Worm (Caenorhabditis elegans) whole organism, young adult: ENCODE measurements around the gene Y56A3A.2.
A peak's percentile ranks its signal among the peaks of the same experiment; 100 is the strongest.

Experiments
- B0019.2 ChIP-seq: fragments of 200-800 bp; sonication (Bioruptor generic); conservative IDR thresholded peaks from 2 replicates; pipeline ENCODE4 v1.3.6; 2022; ENCODE audit warnings: missing genetic modification reagents, missing genetic modification characterization, missing compliant biosample characterization
- B0261.1 ChIP-seq: sonication (generic microtip); optimal IDR thresholded peaks from 2 replicates; lab custom pipeline; 2016; ENCODE audit warnings: mild to moderate bottlenecking, missing genetic modification characterization, moderate library complexity, missing compliant biosample characterization
- B0336.3 ChIP-seq: fragments of 200-800 bp; sonication (Bioruptor generic); IDR thresholded peaks from 2 replicates; pipeline ENCODE4 v1.3.6; 2022; ENCODE audit warnings: missing genetic modification characterization, missing compliant biosample characterization
- C06A6.2 ChIP-seq: fragments of 200-800 bp; sonication (Bioruptor generic); conservative IDR thresholded peaks from 2 replicates; pipeline ENCODE4 v1.3.6; 2022; ENCODE audit warnings: missing genetic modification characterization, missing compliant biosample characterization
- D2030.7 ChIP-seq: fragments of 200-800 bp; sonication (Bioruptor generic); IDR thresholded peaks from 2 replicates; pipeline ENCODE4 v1.3.6; 2022; ENCODE audit warnings: missing genetic modification reagents, missing genetic modification characterization, missing compliant biosample characterization
- K12H6.12 ChIP-seq: fragments of 200-800 bp; sonication (Bioruptor generic); optimal IDR thresholded peaks from 2 replicates; lab custom pipeline; 2018; ENCODE audit warnings: mild to moderate bottlenecking, missing genetic modification characterization, missing compliant biosample characterization
- Y79H2A.3 ChIP-seq: fragments of 200-800 bp; sonication (Bioruptor generic); conservative IDR thresholded peaks from 2 replicates; pipeline ENCODE4 v1.3.6; 2022; ENCODE audit warnings: missing genetic modification reagents, missing genetic modification characterization, missing compliant biosample characterization
- Y95B8A.8 ChIP-seq: fragments of 200-800 bp; sonication (Bioruptor generic); IDR thresholded peaks from 2 replicates; pipeline ENCODE4 v1.3.6; 2022; ENCODE audit warnings: missing genetic modification reagents, missing genetic modification characterization, missing compliant biosample characterization
- ZK185.1 ChIP-seq: sonication (generic microtip); optimal IDR thresholded peaks from 2 replicates; lab custom pipeline; 2016; ENCODE audit warnings: mild to moderate bottlenecking, missing genetic modification characterization, missing compliant biosample characterization; ENCODE audit not compliant: poor library complexity, severe bottlenecking
- ama-1 ChIP-seq, 3 experiments: fragments of 150-350 bp in 1 of 3; sonication (generic microtip) in 2 of 3; optimal IDR thresholded peaks; 2 replicates each; lab custom pipeline; 2014 to 2018; ENCODE audit warnings: missing biosample characterization in 2 of 3, missing genetic modification characterization in 2 of 3, missing genetic modification reagents in 2 of 3
- atf-7 ChIP-seq: sonication (generic microtip); optimal IDR thresholded peaks from 2 replicates; lab custom pipeline; 2017; ENCODE audit warnings: mild to moderate bottlenecking, missing genetic modification characterization, missing compliant biosample characterization
- athp-1 ChIP-seq: sonication (generic microtip); optimal IDR thresholded peaks from 2 replicates; lab custom pipeline; 2017; ENCODE audit warnings: mild to moderate bottlenecking, missing genetic modification characterization, missing compliant biosample characterization
- attf-3 ChIP-seq: fragments of 200-800 bp; sonication (Bioruptor generic); conservative IDR thresholded peaks from 2 replicates; pipeline ENCODE4 v1.3.6; 2022; ENCODE audit warnings: missing genetic modification reagents, missing genetic modification characterization, missing compliant biosample characterization
- bed-1 ChIP-seq: fragments of 200-800 bp; sonication (Bioruptor generic); IDR thresholded peaks from 2 replicates; pipeline ENCODE4 v1.3.6; 2022; ENCODE audit warnings: missing genetic modification reagents, missing genetic modification characterization, missing compliant biosample characterization
- bed-2 ChIP-seq: fragments of 200-800 bp; sonication (Bioruptor generic); IDR thresholded peaks from 2 replicates; pipeline ENCODE4 v1.3.6; 2022; ENCODE audit warnings: missing genetic modification reagents, missing genetic modification characterization, missing compliant biosample characterization
- ceh-79 ChIP-seq: sonication (generic microtip); optimal IDR thresholded peaks from 2 replicates; lab custom pipeline; 2017; ENCODE audit warnings: mild to moderate bottlenecking, missing genetic modification characterization, missing compliant biosample characterization
- die-1 ChIP-seq: sonication (generic microtip); optimal IDR thresholded peaks from 2 replicates; lab custom pipeline; 2016; ENCODE audit warnings: missing genotype, mild to moderate bottlenecking, missing genetic modification characterization, missing compliant biosample characterization
- dox-1 ChIP-seq: fragments of 200-800 bp; sonication (Bioruptor generic); IDR thresholded peaks from 2 replicates; pipeline ENCODE4 v1.3.6; 2022; ENCODE audit warnings: missing genetic modification reagents, missing genetic modification characterization, missing compliant biosample characterization
- egrh-3 ChIP-seq: fragments of 200-800 bp; sonication (Bioruptor generic); IDR thresholded peaks from 2 replicates; pipeline ENCODE4 v1.3.6; 2022; ENCODE audit warnings: missing genetic modification reagents, missing genetic modification characterization, missing compliant biosample characterization
- ekl-4 ChIP-seq: fragments of 200-800 bp; sonication (Bioruptor generic); IDR thresholded peaks from 2 replicates; pipeline ENCODE4 v1.3.6; 2022; ENCODE audit warnings: missing genetic modification reagents, missing genetic modification characterization, missing compliant biosample characterization
- hlh-12 ChIP-seq: sonication (generic microtip); optimal IDR thresholded peaks from 2 replicates; lab custom pipeline; 2016; ENCODE audit warnings: missing genetic modification characterization, missing compliant biosample characterization
- hlh-26 ChIP-seq: fragments of 200-800 bp; sonication (Bioruptor generic); conservative IDR thresholded peaks from 2 replicates; pipeline ENCODE4 v1.3.6; 2022; ENCODE audit warnings: missing genetic modification reagents, missing genetic modification characterization, missing compliant biosample characterization
- hmg-1.2 ChIP-seq: fragments of 200-800 bp; sonication (Bioruptor generic); IDR thresholded peaks from 2 replicates; pipeline ENCODE4 v1.3.6; 2022; ENCODE audit warnings: missing genetic modification reagents, missing genetic modification characterization, missing compliant biosample characterization
- hmg-20 ChIP-seq: fragments of 200-800 bp; sonication (Bioruptor generic); IDR thresholded peaks from 2 replicates; pipeline ENCODE4 v1.3.6; 2022; ENCODE audit warnings: missing genetic modification reagents, missing genetic modification characterization, missing compliant biosample characterization
- hsf-1 ChIP-seq: fragments of 200-800 bp; sonication (Bioruptor generic); IDR thresholded peaks from 2 replicates; pipeline ENCODE4 v1.3.6; 2022; ENCODE audit warnings: missing genetic modification reagents, missing genetic modification characterization, missing compliant biosample characterization
- lin-26 ChIP-seq: fragments of 200-800 bp; sonication (Bioruptor generic); IDR thresholded peaks from 2 replicates; pipeline ENCODE4 v1.3.6; 2022; ENCODE audit warnings: missing genetic modification reagents, missing genetic modification characterization, missing compliant biosample characterization
- lin-35 ChIP-seq, 3 experiments: fragments of 150-350 bp in 2 of 3; sonication (generic microtip) in 1 of 3; optimal IDR thresholded peaks; 2 replicates each; lab custom pipeline; 2014 to 2018; ENCODE audit warnings: missing biosample characterization in 3 of 3, missing genetic modification characterization in 3 of 3, missing genetic modification reagents in 3 of 3
- madf-3 ChIP-seq: fragments of 200-800 bp; sonication (Bioruptor generic); IDR thresholded peaks from 2 replicates; pipeline ENCODE4 v1.3.6; 2022; ENCODE audit warnings: missing genetic modification reagents, missing genetic modification characterization, missing compliant biosample characterization
- madf-6 ChIP-seq: fragments of 200-800 bp; sonication (Bioruptor generic); IDR thresholded peaks from 2 replicates; pipeline ENCODE4 v1.3.6; 2022; ENCODE audit warnings: missing genetic modification reagents, missing genetic modification characterization, missing compliant biosample characterization
- mcd-1 ChIP-seq: fragments of 200-800 bp; sonication (Bioruptor generic); IDR thresholded peaks from 2 replicates; pipeline ENCODE4 v1.3.6; 2022; ENCODE audit warnings: missing genetic modification reagents, missing genetic modification characterization, missing compliant biosample characterization
- mel-28 ChIP-seq: sonication (generic microtip); optimal IDR thresholded peaks from 2 replicates; lab custom pipeline; 2016; ENCODE audit warnings: borderline replicate concordance, mild to moderate bottlenecking, missing genetic modification characterization, missing compliant biosample characterization
- nfya-2 ChIP-seq: fragments of 200-800 bp; sonication (Bioruptor generic); IDR thresholded peaks from 2 replicates; pipeline ENCODE4 v1.3.6; 2022; ENCODE audit warnings: missing genetic modification reagents, missing genetic modification characterization, missing compliant biosample characterization
- nhr-80 ChIP-seq: sonication (generic microtip); optimal IDR thresholded peaks from 2 replicates; lab custom pipeline; 2016; ENCODE audit warnings: missing genetic modification characterization, missing compliant biosample characterization
- pha-4 ChIP-seq: fragments of 150-350 bp; sonication (generic microtip); optimal IDR thresholded peaks from 2 replicates; lab custom pipeline; 2014; ENCODE audit warnings: missing biosample characterization, missing genetic modification reagents, missing genetic modification characterization
- rcor-1 ChIP-seq: fragments of 200-800 bp; sonication (Bioruptor generic); IDR thresholded peaks from 2 replicates; pipeline ENCODE4 v1.3.6; 2022; ENCODE audit warnings: missing genetic modification reagents, missing genetic modification characterization, missing compliant biosample characterization
- snpc-3.4 ChIP-seq: sonication (generic microtip); optimal IDR thresholded peaks from 2 replicates; lab custom pipeline; 2017; ENCODE audit warnings: missing genetic modification characterization, mild to moderate bottlenecking, missing compliant biosample characterization, antibody characterized with exemption, moderate library complexity, missing genotype, missing genetic modification reagents
- sptf-2 ChIP-seq: fragments of 200-800 bp; sonication (Bioruptor generic); optimal IDR thresholded peaks from 2 replicates; lab custom pipeline; 2018; ENCODE audit warnings: mild to moderate bottlenecking, missing genetic modification characterization, missing compliant biosample characterization
- tlf-1 ChIP-seq: fragments of 200-800 bp; sonication (Bioruptor generic); optimal IDR thresholded peaks from 2 replicates; lab custom pipeline; 2018; ENCODE audit warnings: mild to moderate bottlenecking, missing genetic modification characterization, missing compliant biosample characterization
- unc-62 ChIP-seq: fragments of 150-350 bp; optimal IDR thresholded peaks from 2 replicates; lab custom pipeline; 2014; ENCODE audit warnings: missing biosample characterization, missing genetic modification reagents, missing genetic modification characterization
- xnd-1 ChIP-seq: sonication (generic microtip); optimal IDR thresholded peaks from 2 replicates; lab custom pipeline; 2016; ENCODE audit warnings: missing genotype, missing genetic modification reagents, missing genetic modification characterization, missing compliant biosample characterization
- zfh-2 ChIP-seq: fragments of 200-800 bp; sonication (Bioruptor generic); conservative IDR thresholded peaks from 2 replicates; pipeline ENCODE4 v1.3.6; 2022; ENCODE audit warnings: missing genetic modification reagents, missing genetic modification characterization, missing compliant biosample characterization
- ztf-25 ChIP-seq: fragments of 200-800 bp; sonication (Bioruptor generic); IDR thresholded peaks from 2 replicates; pipeline ENCODE4 v1.3.6; 2022; ENCODE audit warnings: missing genetic modification reagents, missing genetic modification characterization, missing compliant biosample characterization
- ztf-28 ChIP-seq: fragments of 200-800 bp; sonication (Bioruptor generic); IDR thresholded peaks from 2 replicates; pipeline ENCODE4 v1.3.6; 2022; ENCODE audit warnings: missing genetic modification reagents, missing genetic modification characterization, missing compliant biosample characterization
- ztf-6 ChIP-seq: fragments of 200-800 bp; sonication (Bioruptor generic); IDR thresholded peaks from 2 replicates; pipeline ENCODE4 v1.3.6; 2022; ENCODE audit warnings: missing genetic modification reagents, missing genetic modification characterization, missing compliant biosample characterization

The Y56A3A.2 gene

ce11 chrIII:11825654-11826053, 36.4 kb downstream of the Y56A3A.2 start (continued):
- no peak for TF ChIP-seq xnd-1 (tag; lab: Kevin White, UChicago)
- TF ChIP-seq madf-3 (GFP tag; lab: Robert Waterston, UW), result no peak
- TF ChIP-seq ama-1 (optimal IDR thresholded peaks at IDR 0.05; lab: Kevin White, UChicago), result no peak
- no peak for TF ChIP-seq ama-1 (GFP tag; optimal IDR thresholded peaks at IDR 0.05; lab: Kevin White, UChicago)
- TF ChIP-seq ceh-79, result no peak
- TF ChIP-seq ztf-25 (GFP tag; lab: Robert Waterston, UW), result no peak
- TF ChIP-seq Y95B8A.8, result no peak
- no peak for TF ChIP-seq hmg-20 (GFP tag; lab: Robert Waterston, UW)
- TF ChIP-seq mcd-1 (GFP tag; lab: Robert Waterston, UW), result peak; percentile 91
- no peak for TF ChIP-seq ZK185.1
- TF ChIP-seq madf-6 (GFP tag; lab: Robert Waterston, UW), result peak; percentile 53; the same call in 1 of the 2 replicates
- no peak for TF ChIP-seq zfh-2
- no peak for TF ChIP-seq sptf-2 (GFP tag; lab: Kevin White, UChicago)

- TF ChIP-seq rcor-1 (GFP tag; lab: Robert Waterston, UW), result no peak
- peak; percentile 12 for TF ChIP-seq die-1 (tag; lab: Kevin White, UChicago)
- no peak for TF ChIP-seq nhr-80
- TF ChIP-seq bed-2 (GFP tag; lab: Robert Waterston, UW), result no peak
- TF ChIP-seq dox-1 (GFP tag; lab: Robert Waterston, UW), result peak; percentile 30; the same call in 1 of the 2 replicates
- peak; percentile 62 for TF ChIP-seq madf-6 (GFP tag; lab: Robert Waterston, UW)
- no peak for TF ChIP-seq hlh-26
- no peak for TF ChIP-seq B0019.2 (GFP tag; lab: Robert Waterston, UW)
- no peak for TF ChIP-seq Y79H2A.3 (GFP tag; lab: Robert Waterston, UW)
- no peak for TF ChIP-seq D2030.7 (GFP tag; lab: Robert Waterston, UW)
- no peak for TF ChIP-seq mel-28
- TF ChIP-seq attf-3 (GFP tag; lab: Robert Waterston, UW), result no peak
- 0 out of 2 replicates have a peak, but pooled peaks have one; percentile 17 for TF ChIP-seq B0336.3 (GFP tag; lab: Robert Waterston, UW)
- TF ChIP-seq lin-26, result 0 out of 2 replicates have a peak, but pooled peaks have one; percentile 53
- TF ChIP-seq egrh-3, result no peak
- peak; percentile 35; the same call in 1 of the 2 replicates for TF ChIP-seq hsf-1 (GFP tag; lab: Robert Waterston, UW)
- TF ChIP-seq snpc-3.4 (tag; lab: Kevin White, UChicago), result no peak
- no peak for TF ChIP-seq tlf-1 (GFP tag; lab: Kevin White, UChicago)
- no peak for TF ChIP-seq hlh-12 (tag; lab: Kevin White, UChicago)
- no peak for TF ChIP-seq C06A6.2 (GFP tag; lab: Robert Waterston, UW)
- TF ChIP-seq bed-1, result no peak
- peak; percentile 24; the same call in 1 of the 2 replicates for TF ChIP-seq mcd-1 (GFP tag; lab: Robert Waterston, UW)
Measured at ce11 chrIII:11824580-11824979, 37.5 kb downstream of the Y56A3A.2 start.

- peak; percentile 59 for TF ChIP-seq zfh-2
- TF ChIP-seq B0261.1 (tag; lab: Kevin White, UChicago), result no peak
Measured at ce11 chrIII:11824088-11824487, 38.0 kb downstream of the Y56A3A.2 start.

ce11 chrIII:11823260-11823659, 38.8 kb downstream of the Y56A3A.2 start, which contains the start of gene C18D11.3:
TSS of gene C18D11.3 (plus strand) at chrIII:11823448.
- TF ChIP-seq lin-35 (GFP tag; optimal IDR thresholded peaks at IDR 0.05; lab: Kevin White, UChicago) (peak in 1 of 3 experiments; percentile 70), athp-1 (tag; lab: Kevin White, UChicago) (peak; percentile 32), ekl-4 (GFP tag; lab: Robert Waterston, UW) (peak; percentile 65; the same call in 1 of the 2 replicates), hlh-12 (tag; lab: Kevin White, UChicago) (no peak), madf-3 (GFP tag; lab: Robert Waterston, UW) (peak; percentile 57; the same call in 1 of the 2 replicates), egrh-3 (0 out of 2 replicates have a peak, but pooled peaks have one; percentile 14), hmg-1.2 (GFP tag; lab: Robert Waterston, UW) (peak; percentile 63; the same call in 1 of the 2 replicates), ztf-28 (0 out of 2 replicates have a peak, but pooled peaks have one; percentile 7), atf-7 (tag; lab: Kevin White, UChicago) (peak; percentile 32), hsf-1 (GFP tag; lab: Robert Waterston, UW) (0 out of 2 replicates have a peak, but pooled peaks have one; percentile 37), unc-62 (GFP tag; lab: Kevin White, UChicago) (no peak), K12H6.12 (peak; percentile 80), hmg-20 (GFP tag; lab: Robert Waterston, UW) (0 out of 2 replicates have a peak, but pooled peaks have one; percentile 19), nfya-2 (GFP tag; lab: Robert Waterston, UW) (no peak), pha-4 (tag; lab: Kevin White, UChicago) (peak; percentile 64), ztf-6 (GFP tag; lab: Robert Waterston, UW) (no peak), zfh-2 (peak; percentile 56; the same call in 1 of the 2 replicates)
